Fruit fly (Drosophila melanogaster) whole organism, embryonic: ENCODE results near the gene RpS3.

ENCODE experiments used
- ATbp ChIP-seq: fragments of 200-800 bp; sonication (Bioruptor generic); optimal IDR thresholded peaks from 2 replicates; lab custom pipeline; 2017; ENCODE audit warnings: missing biosample characterization, mild to moderate bottlenecking, missing genetic modification characterization, missing genetic modification reagents
- CG10321 ChIP-seq: fragments of 200-800 bp; sonication (Bioruptor generic); IDR thresholded peaks from 2 replicates; pipeline ENCODE4 v1.3.6; 2022; ENCODE audit warnings: missing biosample characterization, missing genetic modification characterization
- CG10979 ChIP-seq: fragments of 200-800 bp; sonication (Bioruptor generic); optimal IDR thresholded peaks from 2 replicates; lab custom pipeline; 2018; ENCODE audit warnings: missing biosample characterization, mild to moderate bottlenecking, missing genetic modification characterization, moderate library complexity
- CG11695 ChIP-seq: fragments of 200-800 bp; sonication (Bioruptor generic); IDR thresholded peaks from 3 replicates; pipeline ENCODE4 v1.3.6; 2022; ENCODE audit warnings: missing biosample characterization, missing genetic modification characterization
- CG12299 ChIP-seq: fragments of 200-800 bp; sonication (Bioruptor generic); optimal IDR thresholded peaks from 2 replicates; lab custom pipeline; 2018; ENCODE audit warnings: missing biosample characterization, mild to moderate bottlenecking, missing genetic modification characterization
- CG12659 ChIP-seq: fragments of 200-800 bp; sonication (Bioruptor generic); optimal IDR thresholded peaks from 3 replicates; lab custom pipeline; 2017; ENCODE audit warnings: mild to moderate bottlenecking, missing biosample characterization, missing genetic modification reagents, missing genetic modification characterization
- CG13775 ChIP-seq: fragments of 200-800 bp; sonication (Bioruptor generic); optimal IDR thresholded peaks from 3 replicates; lab custom pipeline; 2017; ENCODE audit warnings: missing biosample characterization, mild to moderate bottlenecking, missing genetic modification characterization
- CG17385 ChIP-seq: fragments of 200-800 bp; sonication (Bioruptor generic); optimal IDR thresholded peaks from 3 replicates; lab custom pipeline; 2018; ENCODE audit warnings: missing biosample characterization, mild to moderate bottlenecking, missing genetic modification characterization
- CG2129 ChIP-seq: fragments of 200-800 bp; sonication (Bioruptor generic); IDR thresholded peaks from 2 replicates; pipeline ENCODE4 v1.3.6; 2022; ENCODE audit warnings: missing biosample characterization, missing genetic modification characterization; ENCODE audit not compliant: partially characterized antibody
- CG2712 ChIP-seq: fragments of 200-800 bp; optimal IDR thresholded peaks from 3 replicates; lab custom pipeline; 2019; ENCODE audit warnings: missing biosample characterization, mild to moderate bottlenecking, missing genetic modification characterization, moderate library complexity
- CG30403 ChIP-seq: fragments of 200-800 bp; sonication (Bioruptor generic); optimal IDR thresholded peaks from 3 replicates; lab custom pipeline; 2016; ENCODE audit warnings: missing biosample characterization, missing genetic modification characterization
- CG33213 ChIP-seq: fragments of 200-800 bp; sonication (Bioruptor generic); optimal IDR thresholded peaks from 3 replicates; lab custom pipeline; 2016; ENCODE audit warnings: missing biosample characterization, missing genetic modification characterization
- CG3847 ChIP-seq: fragments of 200-800 bp; sonication (Bioruptor generic); IDR thresholded peaks from 2 replicates; pipeline ENCODE4 v1.3.6; 2022; ENCODE audit warnings: missing biosample characterization, missing genetic modification characterization
- CG3995 ChIP-seq: fragments of 200-800 bp; sonication (Bioruptor generic); optimal IDR thresholded peaks from 3 replicates; lab custom pipeline; 2016; ENCODE audit warnings: missing biosample characterization, missing genetic modification characterization
- CG4820 ChIP-seq: fragments of 200-800 bp; sonication (Bioruptor generic); optimal IDR thresholded peaks from 3 replicates; lab custom pipeline; 2016; ENCODE audit warnings: missing biosample characterization, missing genetic modification characterization
- CG4854 ChIP-seq: fragments of 200-800 bp; sonication (Bioruptor generic); optimal IDR thresholded peaks from 2 replicates; lab custom pipeline; 2016; ENCODE audit warnings: missing biosample characterization, missing genetic modification characterization, inconsistent platforms
- CG5180 ChIP-seq: fragments of 200-800 bp; sonication (Bioruptor generic); optimal IDR thresholded peaks from 3 replicates; lab custom pipeline; 2017; ENCODE audit warnings: missing biosample characterization, missing genetic modification characterization, mild to moderate bottlenecking, moderate library complexity, missing genetic modification reagents
- CG8290 ChIP-seq, 3 experiments: fragments of 200-800 bp; sonication (Bioruptor generic); optimal IDR thresholded peaks; 2 replicates each; lab custom pipeline; 2016 to 2019; ENCODE audit warnings: missing biosample characterization in 3 of 3, missing genetic modification characterization in 3 of 3, mild to moderate bottlenecking in 2 of 3, moderate library complexity in 1 of 3
- CG8944 ChIP-seq: fragments of 200-800 bp; sonication (Bioruptor generic); optimal IDR thresholded peaks from 3 replicates; lab custom pipeline; 2016; ENCODE audit warnings: missing biosample characterization, missing genetic modification characterization
- CG9215 ChIP-seq: fragments of 200-800 bp; sonication (Bioruptor generic); IDR thresholded peaks from 2 replicates; pipeline ENCODE4 v1.3.6; 2022; ENCODE audit warnings: missing biosample characterization, missing genetic modification characterization
- Chrac-16 ChIP-seq: fragments of 200-800 bp; sonication (Bioruptor generic); optimal IDR thresholded peaks from 3 replicates; lab custom pipeline; 2016; ENCODE audit warnings: missing biosample characterization, missing genetic modification characterization
- CoRest ChIP-seq: fragments of 200-800 bp; sonication (Bioruptor generic); optimal IDR thresholded peaks from 3 replicates; lab custom pipeline; 2018; ENCODE audit warnings: missing biosample characterization, mild to moderate bottlenecking, missing genetic modification characterization, moderate library complexity
- Deaf1 ChIP-seq: fragments of 200-800 bp; optimal IDR thresholded peaks from 3 replicates; lab custom pipeline; 2019; ENCODE audit warnings: missing biosample characterization, mild to moderate bottlenecking, missing genetic modification characterization, moderate library complexity
- E2f1 ChIP-seq: fragments of 200-800 bp; sonication (Bioruptor generic); IDR thresholded peaks from 2 replicates; pipeline ENCODE4 v1.3.6; 2022; ENCODE audit warnings: missing biosample characterization, missing genetic modification characterization
- Hr3 ChIP-seq: fragments of 200-800 bp; sonication (Bioruptor generic); optimal IDR thresholded peaks from 3 replicates; lab custom pipeline; 2016; ENCODE audit warnings: missing biosample characterization, missing genetic modification characterization
- Myb ChIP-seq: fragments of 200-800 bp; sonication (Bioruptor generic); optimal IDR thresholded peaks from 2 replicates; lab custom pipeline; 2016; ENCODE audit warnings: missing biosample characterization, missing genetic modification characterization
- Oaz ChIP-seq: fragments of 200-800 bp; sonication (Bioruptor generic); IDR thresholded peaks from 2 replicates; pipeline ENCODE4 v1.3.6; 2022; ENCODE audit warnings: missing biosample characterization, missing genetic modification characterization
- Ptx1 ChIP-seq: fragments of 200-800 bp; sonication (Bioruptor generic); IDR thresholded peaks from 2 replicates; pipeline ENCODE4 v1.3.6; 2022; ENCODE audit warnings: missing biosample characterization, missing genetic modification characterization
- Rfx ChIP-seq: fragments of 200-800 bp; sonication (Bioruptor generic); IDR thresholded peaks from 2 replicates; pipeline ENCODE4 v1.3.6; 2022; ENCODE audit warnings: missing biosample characterization, missing genetic modification characterization
- Xbp1 ChIP-seq: fragments of 200-800 bp; sonication (Bioruptor generic); optimal IDR thresholded peaks from 3 replicates; lab custom pipeline; 2016; ENCODE audit warnings: missing biosample characterization, mild to moderate bottlenecking, missing genetic modification characterization
- ase ChIP-seq: fragments of 200-800 bp; sonication (Bioruptor generic); IDR thresholded peaks from 3 replicates; pipeline ENCODE4 v1.3.6; 2022; ENCODE audit warnings: missing biosample characterization, missing genetic modification characterization
- bcd ChIP-seq: fragments of 200-800 bp; sonication (Bioruptor generic); optimal IDR thresholded peaks from 2 replicates; lab custom pipeline; 2017; ENCODE audit warnings: missing biosample characterization, mild to moderate bottlenecking, missing genetic modification characterization
- bigmax ChIP-seq: fragments of 200-800 bp; sonication (Bioruptor generic); optimal IDR thresholded peaks from 2 replicates; lab custom pipeline; 2018; ENCODE audit warnings: missing biosample characterization, mild to moderate bottlenecking, missing genetic modification characterization
- dan ChIP-seq: fragments of 200-800 bp; sonication (Bioruptor generic); IDR thresholded peaks from 2 replicates; pipeline ENCODE4 v1.3.6; 2022; ENCODE audit warnings: missing biosample characterization, missing genetic modification characterization
- dmrt11E ChIP-seq: fragments of 200-800 bp; sonication (Bioruptor generic); optimal IDR thresholded peaks from 3 replicates; lab custom pipeline; 2018; ENCODE audit warnings: missing biosample characterization, mild to moderate bottlenecking, missing genetic modification characterization, moderate library complexity
- ems ChIP-seq: fragments of 200-800 bp; sonication (Bioruptor generic); optimal IDR thresholded peaks from 3 replicates; lab custom pipeline; 2016; ENCODE audit warnings: missing biosample characterization, missing genetic modification characterization
- eve ChIP-seq, 2 experiments: fragments of >200 bp; optimal IDR thresholded peaks; 2 replicates each; lab custom pipeline; 2017; ENCODE audit warnings: missing biosample characterization in 2 of 2, missing genetic modification characterization in 2 of 2
- fd102C ChIP-seq: fragments of 200-800 bp; sonication (Bioruptor generic); optimal IDR thresholded peaks from 2 replicates; lab custom pipeline; 2018; ENCODE audit warnings: missing biosample characterization, mild to moderate bottlenecking, missing genetic modification characterization, moderate library complexity
- gem ChIP-seq: fragments of 200-800 bp; sonication (Bioruptor generic); optimal IDR thresholded peaks from 2 replicates; lab custom pipeline; 2019; ENCODE audit warnings: missing biosample characterization, mild to moderate bottlenecking, missing genetic modification characterization, moderate library complexity
- grau ChIP-seq: fragments of 200-800 bp; optimal IDR thresholded peaks from 3 replicates; lab custom pipeline; 2019; ENCODE audit warnings: missing biosample characterization, mild to moderate bottlenecking, missing genetic modification characterization, moderate library complexity
- gsb-n ChIP-seq: fragments of 200-800 bp; sonication (Bioruptor generic); optimal IDR thresholded peaks from 3 replicates; lab custom pipeline; 2018; ENCODE audit warnings: missing biosample characterization, mild to moderate bottlenecking, missing genetic modification characterization
- her ChIP-seq: fragments of 200-800 bp; sonication (Bioruptor generic); optimal IDR thresholded peaks from 2 replicates; lab custom pipeline; 2016; ENCODE audit warnings: missing biosample characterization, missing genetic modification characterization
- inv ChIP-seq: fragments of 200-800 bp; sonication (Bioruptor generic); IDR thresholded peaks from 2 replicates; pipeline ENCODE4 v1.3.6; 2022; ENCODE audit warnings: missing biosample characterization, missing genetic modification characterization; ENCODE audit not compliant: partially characterized antibody
- mam ChIP-seq: fragments of 200-800 bp; sonication (Bioruptor generic); optimal IDR thresholded peaks from 3 replicates; lab custom pipeline; 2016; ENCODE audit warnings: missing biosample characterization, missing genetic modification characterization
- nmo ChIP-seq: fragments of 200-800 bp; sonication (Bioruptor generic); optimal IDR thresholded peaks from 2 replicates; lab custom pipeline; 2018; ENCODE audit warnings: missing biosample characterization, mild to moderate bottlenecking, missing genetic modification characterization, moderate library complexity
- pum ChIP-seq: fragments of 200-800 bp; sonication (Bioruptor generic); optimal IDR thresholded peaks from 2 replicates; lab custom pipeline; 2016; ENCODE audit warnings: missing biosample characterization, missing genetic modification characterization
- sens ChIP-seq: fragments of 200-800 bp; sonication (Bioruptor generic); peaks from one replicate; lab custom pipeline; 2016; ENCODE audit warnings: missing biosample characterization, missing genetic modification characterization
- seq ChIP-seq: fragments of 200-800 bp; sonication (Bioruptor generic); IDR thresholded peaks from 2 replicates; pipeline ENCODE4 v1.3.6; 2022; ENCODE audit warnings: missing biosample characterization, missing genetic modification characterization
- so ChIP-seq: fragments of 200-800 bp; sonication (Bioruptor generic); IDR thresholded peaks from 3 replicates; pipeline ENCODE4 v1.3.6; 2022; ENCODE audit warnings: missing biosample characterization, missing genetic modification characterization
- unpg ChIP-seq: fragments of 200-800 bp; sonication (Bioruptor generic); optimal IDR thresholded peaks from 3 replicates; lab custom pipeline; 2018; ENCODE audit warnings: missing biosample characterization, mild to moderate bottlenecking, missing genetic modification characterization, moderate library complexity
- vvl ChIP-seq: fragments of 200-800 bp; sonication (Bioruptor generic); IDR thresholded peaks from 2 replicates; pipeline ENCODE4 v1.3.6; 2022; ENCODE audit warnings: missing biosample characterization, missing genetic modification characterization

The RpS3 gene

DNA sequence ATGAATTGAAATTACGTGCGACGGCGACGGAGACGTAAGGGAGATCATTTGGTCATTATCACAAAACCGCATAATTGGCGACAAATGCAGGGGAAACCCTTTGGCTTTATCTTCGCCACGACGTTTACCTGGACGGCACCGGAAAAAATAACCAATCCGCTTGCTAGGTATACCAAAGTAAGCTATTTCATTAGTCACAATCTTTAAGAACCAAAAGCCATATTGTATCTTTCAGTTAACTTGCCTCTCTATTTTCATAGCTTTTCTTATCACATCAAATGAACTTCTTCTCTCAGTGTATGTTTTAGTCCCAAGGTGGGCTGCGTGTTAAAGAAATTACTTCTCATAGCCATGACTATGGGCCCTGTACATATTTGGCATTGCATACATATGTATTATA lies 43.0 kb upstream of the RpS3 start (continued):
- no peak for TF ChIP-seq CG9215
- TF ChIP-seq mam (GFP tag; lab: Kevin White, UChicago), result no peak
- TF ChIP-seq CG2712, result peak; percentile 30
- TF ChIP-seq nmo (GFP tag; lab: Kevin White, UChicago), result no peak
- no peak for TF ChIP-seq inv (GFP tag; lab: Robert Waterston, UW)
- TF ChIP-seq CG3995 (GFP tag; lab: Kevin White, UChicago), result no peak
- no peak for TF ChIP-seq bigmax (GFP tag; lab: Kevin White, UChicago)
- peak; percentile 24 for TF ChIP-seq CG4820
- peak; percentile 80 for TF ChIP-seq sens (GFP tag; lab: Kevin White, UChicago)
- no peak for TF ChIP-seq CG12299 (tag; lab: Kevin White, UChicago)
- TF ChIP-seq CG33213 (GFP tag; lab: Kevin White, UChicago), result no peak
- TF ChIP-seq CG30403 (GFP tag; lab: Kevin White, UChicago), result peak; percentile 27
- no peak for TF ChIP-seq bcd (GFP tag; lab: Kevin White, UChicago)
- TF ChIP-seq unpg (GFP tag; lab: Kevin White, UChicago), result peak; percentile 24
- TF ChIP-seq pum (GFP tag; lab: Kevin White, UChicago), result no peak
- TF ChIP-seq so (GFP tag; lab: Robert Waterston, UW), result no peak
- TF ChIP-seq CG11695, result no peak
- peak; percentile 11 for TF ChIP-seq CG12659 (GFP tag; lab: Kevin White, UChicago)
- TF ChIP-seq fd102C (GFP tag; lab: Kevin White, UChicago), result no peak
- TF ChIP-seq CG5180 (GFP tag; lab: Kevin White, UChicago), result no peak
- TF ChIP-seq CoRest (tag; lab: Kevin White, UChicago), result peak; percentile 16
- peak; percentile 33 for TF ChIP-seq grau (tag; lab: Kevin White, UChicago)
- TF ChIP-seq Oaz (GFP tag; lab: Robert Waterston, UW), result 0 out of 2 replicates have a peak, but pooled peaks have one; percentile 7
- peak; percentile 10 for TF ChIP-seq ATbp (GFP tag; lab: Kevin White, UChicago)
- peak in 1 of 2 experiments; percentile 72 for TF ChIP-seq eve (GFP tag; optimal IDR thresholded peaks at IDR 0.05; lab: Kevin White, UChicago)
- TF ChIP-seq E2f1, result 0 out of 2 replicates have a peak, but pooled peaks have one; percentile 13
- no peak for TF ChIP-seq her (GFP tag; lab: Kevin White, UChicago)
- no peak for TF ChIP-seq Deaf1 (tag; lab: Kevin White, UChicago)
- no peak for TF ChIP-seq CG8290 (GFP tag; optimal IDR thresholded peaks at IDR 0.05; lab: Kevin White, UChicago)
- peak in 1 of 2 experiments; percentile 26 for TF ChIP-seq CG8290 (tag; optimal IDR thresholded peaks at IDR 0.05; lab: Kevin White, UChicago)
- no peak for TF ChIP-seq CG10321 (GFP tag; lab: Robert Waterston, UW)
- TF ChIP-seq CG2129, result no peak
- peak; percentile 67; the same call in 2 of the 3 replicates for TF ChIP-seq ase (GFP tag; lab: Robert Waterston, UW)
- peak; percentile 42 for TF ChIP-seq vvl
- TF ChIP-seq Rfx (GFP tag; lab: Robert Waterston, UW), result 0 out of 2 replicates have a peak, but pooled peaks have one; percentile 11
- peak; percentile 40 for TF ChIP-seq Xbp1 (GFP tag; lab: Kevin White, UChicago)
- no peak for TF ChIP-seq CG3847
- TF ChIP-seq CG8944 (GFP tag; lab: Kevin White, UChicago), result no peak
- TF ChIP-seq CG4854 (GFP tag; lab: Kevin White, UChicago), result no peak
- peak; percentile 48; the same call in 1 of the 2 replicates for TF ChIP-seq Ptx1 (GFP tag; lab: Robert Waterston, UW)
- TF ChIP-seq CG17385, result no peak
- peak; percentile 20 for TF ChIP-seq Chrac-16 (GFP tag; lab: Kevin White, UChicago)
- peak; percentile 9 for TF ChIP-seq CG10979 (tag; lab: Kevin White, UChicago)
- peak; percentile 51 for TF ChIP-seq gem (tag; lab: Kevin White, UChicago)
- no peak for TF ChIP-seq dan (GFP tag; lab: Robert Waterston, UW)
- TF ChIP-seq ems (GFP tag; lab: Kevin White, UChicago), result peak; percentile 11
- peak; percentile 7 for TF ChIP-seq gsb-n (tag; lab: Kevin White, UChicago)
- TF ChIP-seq Hr3 (GFP tag; lab: Kevin White, UChicago), result peak; percentile 1
- peak; percentile 1 for TF ChIP-seq Myb
- peak; percentile 41 for TF ChIP-seq dmrt11E (tag; lab: Kevin White, UChicago)
- TF ChIP-seq CG13775 (GFP tag; lab: Kevin White, UChicago), result peak; percentile 4
- 0 out of 2 replicates have a peak, but pooled peaks have one; percentile 21 for TF ChIP-seq seq (GFP tag; lab: Robert Waterston, UW)
